Worm (Caenorhabditis elegans): ENCODE data around the gene C01G10.9.
"Not testable (repeated sequence)": the region's sequence is repeated elsewhere in the genome, so short reads cannot be mapped to it uniquely, and the experiment has no call there.

C01G10.9 gene

DNA sequence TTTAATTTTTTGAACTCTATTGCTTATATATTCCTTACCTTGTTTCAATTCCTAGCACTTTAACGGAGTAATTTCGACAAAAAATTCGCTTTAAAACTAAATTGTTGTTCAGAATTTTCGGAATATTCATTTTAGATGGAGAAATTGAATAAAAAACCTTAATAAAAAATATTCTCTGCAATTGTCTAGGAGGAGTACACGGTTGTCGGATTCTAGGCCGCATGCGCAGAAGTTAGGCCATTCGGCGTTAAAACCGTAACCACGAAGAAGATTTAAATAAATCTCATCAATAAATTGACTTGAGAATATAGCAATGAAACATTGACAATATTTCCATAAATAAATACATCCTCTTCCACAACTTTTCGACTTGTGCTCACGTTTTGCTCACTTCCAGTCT is at the start of gene C01G10.9, which contains the start of gene C01G10.10 (continued):
- peak; percentile 91 for TF ChIP-seq ets-4 (tag; optimal IDR thresholded peaks at IDR 0.05)
- TF ChIP-seq tbx-7 (tag; optimal IDR thresholded peaks at IDR 0.05), result peak; percentile 90
- peak; percentile 70 for TF ChIP-seq ref-2 (tag; optimal IDR thresholded peaks at IDR 0.05)
- no peak for TF ChIP-seq pqm-1 (tag; optimal IDR thresholded peaks at IDR 0.05)
- no peak for TF ChIP-seq mec-3 (tag; optimal IDR thresholded peaks at IDR 0.05; ENCODE audit: borderline replicate concordance)
- TF ChIP-seq madf-2 (tag; optimal IDR thresholded peaks at IDR 0.05), result no peak
- TF ChIP-seq pha-4 (tag; optimal IDR thresholded peaks at IDR 0.05), result no peak
- no peak for TF ChIP-seq ama-1 (optimal IDR thresholded peaks at IDR 0.05)
- TF ChIP-seq ceh-31 (tag; optimal IDR thresholded peaks at IDR 0.05), result peak; percentile 90
- TF ChIP-seq rnt-1 (tag; optimal IDR thresholded peaks at IDR 0.05), result peak; percentile 43
- no peak for TF ChIP-seq ceh-18 (tag; optimal IDR thresholded peaks at IDR 0.05)
- TF ChIP-seq pax-1 (tag; optimal IDR thresholded peaks at IDR 0.05), result no peak
- no peak for TF ChIP-seq nhr-232 (tag; optimal IDR thresholded peaks at IDR 0.05)
- no peak for TF ChIP-seq odd-2 (tag; optimal IDR thresholded peaks at IDR 0.05)
- peak; percentile 4 for TF ChIP-seq gmeb-2 (tag; optimal IDR thresholded peaks at IDR 0.05)
- TF ChIP-seq T23F11.4 (GFP tag; optimal IDR thresholded peaks at IDR 0.05), result no peak

DNA sequence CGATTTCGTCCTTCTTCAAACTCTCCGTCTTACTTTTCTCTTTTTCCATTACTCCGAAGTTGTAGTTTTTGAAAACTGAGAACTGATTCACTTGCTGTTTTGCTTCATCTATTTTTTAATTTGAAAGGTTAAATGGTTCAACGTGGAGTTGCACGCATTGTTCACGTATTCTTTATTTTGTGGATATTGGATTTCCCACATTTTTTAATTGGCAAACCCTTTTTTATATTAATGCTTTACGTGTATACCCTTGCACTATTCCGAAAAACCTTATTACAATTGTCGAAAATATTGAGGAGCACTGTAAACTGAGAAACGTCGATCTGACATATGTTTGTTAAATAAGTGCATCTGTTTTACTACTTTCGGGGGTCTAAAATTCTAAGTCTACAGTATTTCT is 45.6 kb upstream of the C01G10.9 start, which contains the start of gene melo-3:
Gene melo-3, minus strand, starts transcription at position 101 of the 400 bp plus-strand sequence.
- not testable (repeated sequence) for TF ChIP-seq Y22D7AL.16, pha-2, hlh-6 (tag; optimal IDR thresholded peaks at IDR 0.05)

DNA sequence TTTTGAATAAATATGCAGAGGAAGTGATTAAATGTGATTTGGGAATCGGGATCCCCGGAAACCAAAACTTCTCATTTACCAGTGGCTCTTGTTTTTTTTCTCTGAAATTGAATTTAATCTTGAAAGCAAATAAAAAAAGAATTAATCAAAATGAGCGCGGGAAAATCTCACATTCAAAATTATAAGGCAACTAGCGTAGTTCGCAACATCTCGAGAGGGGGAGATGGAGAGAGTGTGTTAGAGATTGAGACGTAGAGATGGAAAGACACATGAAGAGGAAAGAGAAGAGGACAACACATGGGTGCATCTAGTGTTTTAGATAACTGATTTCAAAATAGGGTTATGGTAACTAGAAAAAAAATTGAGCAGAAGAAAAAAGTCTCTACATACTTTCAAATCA is 34.2 kb upstream of the C01G10.9 start, which contains the start of gene sdc-3:
Gene sdc-3, minus strand, starts transcription at position 101 of the 400 bp plus-strand sequence.
- TF ChIP-seq unc-55 (GFP tag; optimal IDR thresholded peaks at IDR 0.05) (peak; percentile 17), ceh-22 (tag; optimal IDR thresholded peaks at IDR 0.05) (no peak), gmeb-2 (tag; optimal IDR thresholded peaks at IDR 0.05) (no peak), ceh-2 (tag; optimal IDR thresholded peaks at IDR 0.05) (no peak)

ce11 chrV:15051720-15052119 is 30.6 kb upstream of the C01G10.9 start:
- TF ChIP-seq ceh-30 (tag; optimal IDR thresholded peaks at IDR 0.05) (no peak), ttx-3 (tag; optimal IDR thresholded peaks at IDR 0.05) (no peak), lim-6 (tag; optimal IDR thresholded peaks at IDR 0.05) (no peak), C08G9.2 (tag; optimal IDR thresholded peaks at IDR 0.05) (no peak), K02D7.2 (tag; optimal IDR thresholded peaks at IDR 0.05) (no peak), sox-2 (GFP tag; IDR thresholded peaks at IDR 0.05) (no peak)

DNA sequence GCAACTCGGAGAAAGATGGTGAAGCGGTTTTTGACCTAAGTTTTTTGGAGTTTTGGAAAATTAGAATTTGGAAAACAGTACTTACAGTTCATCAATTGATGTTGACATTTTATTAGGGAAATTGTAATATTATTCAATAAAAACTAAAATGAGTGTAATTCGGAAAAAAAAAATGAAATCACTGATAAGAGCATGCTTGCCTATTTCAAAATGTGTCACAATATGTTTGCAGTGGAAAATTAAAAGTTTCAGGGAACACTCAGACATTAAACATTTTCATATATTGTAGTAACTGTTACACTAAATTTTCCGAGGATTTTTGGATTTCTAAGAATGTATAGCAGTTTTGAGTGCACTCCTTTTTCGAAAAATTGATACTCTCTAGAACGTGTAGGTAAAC is 30.0 kb upstream of the C01G10.9 start, which contains the start of the genes fbxa-82 and C25D7.5:
Gene fbxa-82, minus strand, starts transcription at position 163 of the 400 bp plus-strand sequence.
Gene C25D7.5, plus strand, starts transcription at position 283 of the 400 bp plus-strand sequence.
- TF ChIP-seq C38D4.7 (GFP tag; optimal IDR thresholded peaks at IDR 0.05), result no peak
- no peak for TF ChIP-seq ztf-16 (tag; optimal IDR thresholded peaks at IDR 0.05)
- no peak for TF ChIP-seq C08G9.2 (tag; optimal IDR thresholded peaks at IDR 0.05)
- no peak for TF ChIP-seq K02D7.2 (tag; optimal IDR thresholded peaks at IDR 0.05)
- TF ChIP-seq sdc-2 (tag; optimal IDR thresholded peaks at IDR 0.05), result no peak
- no peak for TF ChIP-seq T23F11.4 (GFP tag; optimal IDR thresholded peaks at IDR 0.05)
- no peak for TF ChIP-seq ceh-19 (GFP tag; optimal IDR thresholded peaks at IDR 0.05)
- TF ChIP-seq hlh-30 (tag; optimal IDR thresholded peaks at IDR 0.05; ENCODE audit: insufficient read depth), result no peak
- no peak for TF ChIP-seq gmeb-2 (tag; optimal IDR thresholded peaks at IDR 0.05)
- TF ChIP-seq hlh-15 (tag; optimal IDR thresholded peaks at IDR 0.05), result no peak
- TF ChIP-seq ceh-24 (tag; optimal IDR thresholded peaks at IDR 0.05), result no peak
- no peak for TF ChIP-seq dve-1 (tag; optimal IDR thresholded peaks at IDR 0.05)
- no peak for TF ChIP-seq hlh-8 (tag; optimal IDR thresholded peaks at IDR 0.05)

Data from whole organism, late embryonic.